Fruit fly (Drosophila melanogaster): Measurements from ENCODE around the gene CG2211.

The CG2211 gene

dm6 chr3L:1313039-1313766, 22.0 kb downstream of the CG2211 start, which contains the start of the genes sturkopf and Herc4 (continued):
- TF ChIP-seq tin (GFP tag; optimal IDR thresholded peaks at IDR 0.05) (peak; percentile 61), CG1832 (GFP tag; optimal IDR thresholded peaks at IDR 0.05) (no peak), CG34376 (GFP tag; optimal IDR thresholded peaks at IDR 0.05) (peak; percentile 7), CG13123 (GFP tag; optimal IDR thresholded peaks at IDR 0.05) (peak; percentile 43), ham (GFP tag; IDR thresholded peaks at IDR 0.05) (no peak), NC2α (GFP tag; optimal IDR thresholded peaks at IDR 0.05) (peak; percentile 22), jing (GFP tag; optimal IDR thresholded peaks at IDR 0.05) (no peak), CG10147 (GFP tag; optimal IDR thresholded peaks at IDR 0.05) (peak; percentile 55), CG15269 (tag; optimal IDR thresholded peaks at IDR 0.05) (peak; percentile 77), Neu2 (GFP tag; optimal IDR thresholded peaks at IDR 0.05; ENCODE audit: borderline replicate concordance) (no peak), nmo (GFP tag; optimal IDR thresholded peaks at IDR 0.05) (peak; percentile 78), gsb (GFP tag; IDR thresholded peaks at IDR 0.05) (peak; percentile 39; the same call in 1 of the 2 replicates), CG31388 (GFP tag; optimal IDR thresholded peaks at IDR 0.05) (no peak), dysf (GFP tag; IDR thresholded peaks at IDR 0.05) (peak; percentile 61; the same call in 1 of the 3 replicates), cato (GFP tag; optimal IDR thresholded peaks at IDR 0.05; ENCODE audit: borderline replicate concordance) (peak; percentile 61), CG11093 (GFP tag; IDR thresholded peaks at IDR 0.05) (no peak), CG2712 (tag; optimal IDR thresholded peaks at IDR 0.05) (peak; percentile 73), Dref (GFP tag; IDR thresholded peaks at IDR 0.05) (peak; percentile 49), CG2116 (GFP tag; optimal IDR thresholded peaks at IDR 0.05) (peak; percentile 60), ranshi (GFP tag; IDR thresholded peaks at IDR 0.05) (peak; percentile 43), Aef1 (GFP tag; IDR thresholded peaks at IDR 0.05) (peak; percentile 65), run (tag; optimal IDR thresholded peaks at IDR 0.05) (peak; percentile 36), Ravus (GFP tag; IDR thresholded peaks at IDR 0.05) (no peak), peb (GFP tag; IDR thresholded peaks at IDR 0.05) (no peak), Spps (tag; optimal IDR thresholded peaks at IDR 0.05) (no peak), CG18011 (GFP tag; optimal IDR thresholded peaks at IDR 0.05) (peak; percentile 57), Mes4 (GFP tag; optimal IDR thresholded peaks at IDR 0.05) (peak; percentile 48), sisA (GFP tag; IDR thresholded peaks at IDR 0.05) (peak; percentile 76), CG10565 (GFP tag; optimal IDR thresholded peaks at IDR 0.05) (no peak), Dp (GFP tag; optimal IDR thresholded peaks at IDR 0.05) (peak; percentile 37), Taf1 (GFP tag; IDR thresholded peaks at IDR 0.05) (peak; percentile 10; the same call in 1 of the 2 replicates), Atf3 (GFP tag; optimal IDR thresholded peaks at IDR 0.05) (peak; percentile 50), CG12104 (GFP tag; optimal IDR thresholded peaks at IDR 0.05) (peak; percentile 72), CG2199 (GFP tag; IDR thresholded peaks at IDR 0.05) (no peak), tup (GFP tag; optimal IDR thresholded peaks at IDR 0.05) (no peak), CG17186 (GFP tag; optimal IDR thresholded peaks at IDR 0.05) (no peak), Nf-YB (GFP tag; optimal IDR thresholded peaks at IDR 0.05) (peak; percentile 49), hbn (GFP tag; IDR thresholded peaks at IDR 0.05; ENCODE audit: partially characterized antibody) (no peak), CG13287 (GFP tag; IDR thresholded peaks at IDR 0.05; ENCODE audit: partially characterized antibody) (peak; percentile 24; the same call in 1 of the 2 replicates), CG16863 (GFP tag; optimal IDR thresholded peaks at IDR 0.05) (peak; percentile 73), Ada2b (GFP tag; IDR thresholded peaks at IDR 0.05) (0 out of 2 replicates have a peak, but pooled peaks have one; percentile 41), CG2120 (GFP tag; optimal IDR thresholded peaks at IDR 0.05) (peak; percentile 87), CG8765 (GFP tag; IDR thresholded peaks at IDR 0.05) (no peak; the same call in 1 of the 2 replicates), CG5180 (GFP tag; optimal IDR thresholded peaks at IDR 0.05) (no peak), CG8478 (optimal IDR thresholded peaks at IDR 0.05) (no peak), otp (GFP tag; IDR thresholded peaks at IDR 0.05) (no peak), Opbp (GFP tag; IDR thresholded peaks at IDR 0.05; ENCODE audit: partially characterized antibody) (peak; percentile 37; the same call in 1 of the 3 replicates), CG34224 (GFP tag; IDR thresholded peaks at IDR 0.05; ENCODE audit: partially characterized antibody) (no peak), p53 (GFP tag; optimal IDR thresholded peaks at IDR 0.05) (peak; percentile 71)

All from whole organism, embryonic.